Fruit fly (Drosophila melanogaster) whole organism: ENCODE results near the gene orb2.

ENCODE experiments used
- Dll ChIP-seq: fragments of >200 bp; optimal IDR thresholded peaks from 2 replicates; lab custom pipeline; 2017
- pan ChIP-seq: fragments of >200 bp; optimal IDR thresholded peaks from 2 replicates; lab custom pipeline; 2017
- psq ChIP-seq: fragments of >200 bp; optimal IDR thresholded peaks from 2 replicates; lab custom pipeline; 2017
- usp ChIP-seq: fragments of >200 bp; optimal IDR thresholded peaks from 2 replicates; lab custom pipeline; 2017; ENCODE audit warnings: missing biosample characterization, missing genetic modification characterization, mixed read lengths

DNA sequence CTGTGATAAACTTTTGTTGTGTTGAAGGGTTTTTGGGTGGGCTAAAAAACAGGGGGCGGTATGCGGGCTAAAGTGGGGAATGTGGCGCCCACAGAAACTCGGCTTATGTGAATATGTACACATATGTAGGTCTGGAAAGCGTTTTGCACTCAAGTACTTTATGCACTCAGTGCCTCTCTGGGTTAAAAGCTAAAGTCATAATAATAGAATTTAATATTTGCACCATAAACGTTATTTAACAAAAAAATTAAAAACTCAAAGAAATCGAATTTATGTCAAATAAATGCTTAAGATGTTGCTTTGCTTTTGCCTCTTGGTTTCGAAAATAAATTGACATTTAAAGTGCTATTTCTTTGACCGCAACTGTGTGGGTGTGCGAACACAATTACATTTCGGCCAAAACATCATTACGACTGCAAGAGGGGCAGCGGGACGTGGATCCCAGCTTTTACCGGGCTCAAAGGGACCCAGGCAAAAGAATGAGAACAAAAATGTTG lies 29.8 kb downstream of the orb2 start:
- TF ChIP-seq Dll (lab: Kevin White, UChicago), result no peak
- TF ChIP-seq psq (lab: Kevin White, UChicago), result no peak
- TF ChIP-seq usp, result no peak
- no peak for TF ChIP-seq pan (lab: Kevin White, UChicago)
